Worm (Caenorhabditis elegans) whole organism, L3 larva: ENCODE results near the gene R01H2.4.

Experiments
- ZK546.5 ChIP-seq: sonication (generic microtip); optimal IDR thresholded peaks from 2 replicates; lab custom pipeline; 2017; ENCODE audit warnings: missing biosample characterization, missing genetic modification characterization
- ama-1 ChIP-seq: fragments of 150-350 bp; optimal IDR thresholded peaks from 2 replicates; lab custom pipeline; 2018
- ceh-9 ChIP-seq: sonication (generic microtip); optimal IDR thresholded peaks from 2 replicates; lab custom pipeline; 2018; ENCODE audit warnings: missing biosample characterization, missing genetic modification characterization
- elt-3 ChIP-seq, 3 experiments: fragments of 150-350 bp in 1 of 3; sonication (generic microtip) in 2 of 3; optimal IDR thresholded peaks; 2 replicates in 2 of 3; 4 replicates in 1 of 3; lab custom pipeline; 2014 to 2017; ENCODE audit warnings: missing biosample characterization in 3 of 3, missing genetic modification characterization in 3 of 3
- lin-39 ChIP-seq: fragments of 150-350 bp; optimal IDR thresholded peaks from 2 replicates; lab custom pipeline; 2018; ENCODE audit warnings: missing biosample characterization, missing genetic modification reagents, missing genetic modification characterization
- nhr-237 ChIP-seq: fragments of 150-350 bp; optimal IDR thresholded peaks from 2 replicates; lab custom pipeline; 2014; ENCODE audit warnings: missing biosample characterization, missing genetic modification characterization
- pha-4 ChIP-seq: fragments of 150-350 bp; optimal IDR thresholded peaks from 2 replicates; lab custom pipeline; 2014; ENCODE audit warnings: missing biosample characterization, missing genetic modification reagents, missing genetic modification characterization
- skn-1 ChIP-seq: fragments of 150-350 bp; optimal IDR thresholded peaks from 2 replicates; lab custom pipeline; 2014; ENCODE audit warnings: missing biosample characterization, missing genetic modification characterization
- unc-39 ChIP-seq: sonication (generic microtip); optimal IDR thresholded peaks from 4 replicates; lab custom pipeline; 2017; ENCODE audit warnings: missing biosample characterization, missing genetic modification characterization

ce11 chrIII:7060531-7061095 lies 3.5 kb downstream of the R01H2.4 start, which contains the start of gene egg-2:
- TF ChIP-seq ceh-9 (tag; lab: Kevin White, UChicago): no peak
- TF ChIP-seq ZK546.5: no peak
- TF ChIP-seq elt-3 (tag; optimal IDR thresholded peaks at IDR 0.05; lab: Kevin White, UChicago): no peak
- no peak for TF ChIP-seq pha-4 (tag; lab: Kevin White, UChicago)
- TF ChIP-seq lin-39 (tag; lab: Kevin White, UChicago): no peak
- TF ChIP-seq nhr-237 (tag; lab: Kevin White, UChicago): no peak
- TF ChIP-seq ama-1 (lab: Kevin White, UChicago): no peak
- no peak for TF ChIP-seq skn-1 (tag; lab: Kevin White, UChicago)
- no peak for TF ChIP-seq unc-39 (tag; lab: Kevin White, UChicago)
